Fruit fly (Drosophila melanogaster): ENCODE results near the gene CG11585.

The CG11585 gene

dm6 chrX:14186953-14187352, 2.4 kb upstream of the CG11585 start, which contains the start of gene CG12481:
CG12481 (plus strand) TSS chrX:14187253.
- no peak for TF ChIP-seq CG8159 (tag; optimal IDR thresholded peaks at IDR 0.05)
- no peak for TF ChIP-seq Ets98B (GFP tag; IDR thresholded peaks at IDR 0.05)
- no peak for TF ChIP-seq D1 (tag; optimal IDR thresholded peaks at IDR 0.05)
- no peak for TF ChIP-seq CG10348 (GFP tag; IDR thresholded peaks at IDR 0.05)
- TF ChIP-seq CG8301 (tag; optimal IDR thresholded peaks at IDR 0.05), result no peak
- no peak for TF ChIP-seq CG12605 (GFP tag; IDR thresholded peaks at IDR 0.05)
- no peak for TF ChIP-seq CG34367 (tag; optimal IDR thresholded peaks at IDR 0.05)
- no peak for TF ChIP-seq CG9948 (tag; optimal IDR thresholded peaks at IDR 0.05)
- TF ChIP-seq CG14655 (GFP tag; optimal IDR thresholded peaks at IDR 0.05), result no peak
- no peak for TF ChIP-seq CG17806 (tag; optimal IDR thresholded peaks at IDR 0.05)
- TF ChIP-seq EcR (GFP tag; optimal IDR thresholded peaks at IDR 0.05), result no peak
- no peak for TF ChIP-seq Pif1B (GFP tag; optimal IDR thresholded peaks at IDR 0.05)
- TF ChIP-seq gl (tag; optimal IDR thresholded peaks at IDR 0.05), result no peak
- no peak for TF ChIP-seq CG15710 (tag; optimal IDR thresholded peaks at IDR 0.05)

dm6 chrX:14191918-14192317, 2.6 kb downstream of the CG11585 start, which contains the start of gene CG13403:
CG13403 (minus strand) TSS chrX:14192018.
- TF ChIP-seq CG8159 (tag; optimal IDR thresholded peaks at IDR 0.05) (no peak), Pif1B (GFP tag; optimal IDR thresholded peaks at IDR 0.05) (no peak), CG13204 (GFP tag; optimal IDR thresholded peaks at IDR 0.05) (no peak), CG9948 (tag; optimal IDR thresholded peaks at IDR 0.05) (no peak), Pif1A (GFP tag; optimal IDR thresholded peaks at IDR 0.05) (no peak), rn (GFP tag; IDR thresholded peaks at IDR 0.05) (no peak), Ets98B (GFP tag; IDR thresholded peaks at IDR 0.05) (no peak), CG15710 (tag; optimal IDR thresholded peaks at IDR 0.05) (no peak), D1 (tag; optimal IDR thresholded peaks at IDR 0.05) (no peak), CG14655 (GFP tag; optimal IDR thresholded peaks at IDR 0.05) (no peak), fd96Ca (GFP tag; IDR thresholded peaks at IDR 0.05) (no peak), EcR (GFP tag; optimal IDR thresholded peaks at IDR 0.05) (no peak), CG8301 (tag; optimal IDR thresholded peaks at IDR 0.05) (no peak), CG12605 (GFP tag; IDR thresholded peaks at IDR 0.05) (no peak), CG4496 (GFP tag; IDR thresholded peaks at IDR 0.05) (no peak), gl (tag; optimal IDR thresholded peaks at IDR 0.05) (no peak)

dm6 chrX:14193013-14193412, 3.7 kb downstream of the CG11585 start, which contains the start of gene yl:
yl (plus strand) TSS chrX:14193214.
- TF ChIP-seq gl (tag; optimal IDR thresholded peaks at IDR 0.05), result no peak

- TF ChIP-seq fd96Ca (GFP tag; IDR thresholded peaks at IDR 0.05), result 0 out of 3 replicates have a peak, but pooled peaks have one; percentile 23
- peak; percentile 55; the same call in 1 of the 2 replicates for TF ChIP-seq CG12605 (GFP tag; IDR thresholded peaks at IDR 0.05)
- peak; percentile 27; the same call in 1 of the 2 replicates for TF ChIP-seq Ets98B (GFP tag; IDR thresholded peaks at IDR 0.05)
- no peak for TF ChIP-seq CG15710 (tag; optimal IDR thresholded peaks at IDR 0.05)
Measured at dm6 chrX:14199967-14200531, 10.7 kb downstream of the CG11585 start, which contains the start of gene CG11590. CG11590 (plus strand) TSS chrX:14200178.

- TF ChIP-seq CG8159 (tag; optimal IDR thresholded peaks at IDR 0.05), result no peak
- TF ChIP-seq CG8301 (tag; optimal IDR thresholded peaks at IDR 0.05), result no peak
- no peak for TF ChIP-seq fd96Ca (GFP tag; IDR thresholded peaks at IDR 0.05)
- TF ChIP-seq gl (tag; optimal IDR thresholded peaks at IDR 0.05), result no peak
- TF ChIP-seq Ets98B (GFP tag; IDR thresholded peaks at IDR 0.05), result no peak
- no peak for TF ChIP-seq EcR (GFP tag; optimal IDR thresholded peaks at IDR 0.05)
- no peak for TF ChIP-seq CG17806 (tag; optimal IDR thresholded peaks at IDR 0.05)
- TF ChIP-seq CG34367 (tag; optimal IDR thresholded peaks at IDR 0.05), result no peak
- TF ChIP-seq Pif1A (GFP tag; optimal IDR thresholded peaks at IDR 0.05), result no peak
- no peak for TF ChIP-seq CG15710 (tag; optimal IDR thresholded peaks at IDR 0.05)
- no peak for TF ChIP-seq CG12605 (GFP tag; IDR thresholded peaks at IDR 0.05)
- TF ChIP-seq Snoo (tag; optimal IDR thresholded peaks at IDR 0.05), result no peak
- TF ChIP-seq CG9948 (tag; optimal IDR thresholded peaks at IDR 0.05), result no peak
Measured at dm6 chrX:14201178-14201577, 11.9 kb downstream of the CG11585 start, which contains the start of gene Prp16. Prp16 (plus strand) TSS chrX:14201362.

dm6 chrX:14208426-14209208, 19.3 kb downstream of the CG11585 start:
- TF ChIP-seq CG10348 (GFP tag; IDR thresholded peaks at IDR 0.05) (no peak), CG14655 (GFP tag; optimal IDR thresholded peaks at IDR 0.05) (peak; percentile 79), gl (tag; optimal IDR thresholded peaks at IDR 0.05) (no peak), CG8159 (tag; optimal IDR thresholded peaks at IDR 0.05) (peak; percentile 72), Pif1A (GFP tag; optimal IDR thresholded peaks at IDR 0.05) (peak; percentile 75), CG4496 (GFP tag; IDR thresholded peaks at IDR 0.05) (peak; percentile 77), CG17806 (tag; optimal IDR thresholded peaks at IDR 0.05) (peak; percentile 73), EcR (GFP tag; optimal IDR thresholded peaks at IDR 0.05) (peak; percentile 49), CG34367 (tag; optimal IDR thresholded peaks at IDR 0.05) (peak; percentile 56), fd96Ca (GFP tag; IDR thresholded peaks at IDR 0.05) (no peak; the same call in 2 of the 3 replicates), CG13204 (GFP tag; optimal IDR thresholded peaks at IDR 0.05) (peak; percentile 38), Ets98B (GFP tag; IDR thresholded peaks at IDR 0.05) (peak; percentile 79), rn (GFP tag; IDR thresholded peaks at IDR 0.05) (0 out of 2 replicates have a peak, but pooled peaks have one; percentile 7), CG9948 (tag; optimal IDR thresholded peaks at IDR 0.05) (peak; percentile 63), Snoo (tag; optimal IDR thresholded peaks at IDR 0.05) (peak; percentile 74), CG32121 (GFP tag; IDR thresholded peaks at IDR 0.05) (peak; percentile 80), CG12605 (GFP tag; IDR thresholded peaks at IDR 0.05) (peak; percentile 72), CG15710 (tag; optimal IDR thresholded peaks at IDR 0.05) (peak; percentile 78), CG8301 (tag; optimal IDR thresholded peaks at IDR 0.05) (peak; percentile 70), D1 (tag; optimal IDR thresholded peaks at IDR 0.05) (peak; percentile 62), Pif1B (GFP tag; optimal IDR thresholded peaks at IDR 0.05) (peak; percentile 59)
